Fruit fly (Drosophila melanogaster): Measurements from ENCODE around the gene Pka-R1.

Gene Pka-R1

dm6 chr3L:20826950-20827910 is 11.3 kb downstream of the Pka-R1 start (continued):
- TF ChIP-seq svp (GFP tag) (peak; percentile 84), CG3919 (GFP tag; optimal IDR thresholded peaks at IDR 0.05) (no peak), dsx (GFP tag; optimal IDR thresholded peaks at IDR 0.05; ENCODE audit: poor library complexity, severe bottlenecking) (no peak), dac (GFP tag; optimal IDR thresholded peaks at IDR 0.05) (no peak), fkh (GFP tag; optimal IDR thresholded peaks at IDR 0.05) (no peak), CG16779 (tag; optimal IDR thresholded peaks at IDR 0.05) (no peak), esn (GFP tag; optimal IDR thresholded peaks at IDR 0.05) (peak; percentile 59), CG4318 (GFP tag; optimal IDR thresholded peaks at IDR 0.05) (no peak), fd85E (GFP tag; optimal IDR thresholded peaks at IDR 0.05) (no peak), Sox14 (GFP tag; optimal IDR thresholded peaks at IDR 0.05) (no peak), spab (GFP tag; optimal IDR thresholded peaks at IDR 0.05) (no peak), Smox (GFP tag; optimal IDR thresholded peaks at IDR 0.05) (no peak), Eip75B (GFP tag; optimal IDR thresholded peaks at IDR 0.05) (no peak)

dm6 chr3L:20827962-20828361 is 12.0 kb downstream of the Pka-R1 start:
- no peak for TF ChIP-seq CG11902 (GFP tag; optimal IDR thresholded peaks at IDR 0.05)

- TF ChIP-seq dsx (GFP tag; optimal IDR thresholded peaks at IDR 0.05; ENCODE audit: poor library complexity, severe bottlenecking): no peak
- TF ChIP-seq CG1621 (tag; optimal IDR thresholded peaks at IDR 0.05): no peak
- TF ChIP-seq net (GFP tag; optimal IDR thresholded peaks at IDR 0.05): no peak
- peak; percentile 47 for TF ChIP-seq vri (GFP tag; optimal IDR thresholded peaks at IDR 0.05)
- TF ChIP-seq CG16779 (tag; optimal IDR thresholded peaks at IDR 0.05): no peak
- no peak for TF ChIP-seq fkh (GFP tag; optimal IDR thresholded peaks at IDR 0.05)
- TF ChIP-seq spab (GFP tag; optimal IDR thresholded peaks at IDR 0.05): no peak
These were observed 14.4 kb downstream of the Pka-R1 start for dm6 chr3L:20830361-20830760.

dm6 chr3L:20834150-20834549 is 18.2 kb downstream of the Pka-R1 start:
- TF ChIP-seq Hr39 (GFP tag; optimal IDR thresholded peaks at IDR 0.05) (no peak), Eip78C (GFP tag) (peak; percentile 29)

dm6 chr3L:20835882-20836281 is 20.0 kb downstream of the Pka-R1 start, which contains the start of gene CG3288:
Gene CG3288, plus strand, starts transcription at chr3L:20836182.
- no peak for TF ChIP-seq CG11902 (GFP tag; optimal IDR thresholded peaks at IDR 0.05)
- TF ChIP-seq topi (GFP tag; optimal IDR thresholded peaks at IDR 0.05): no peak

- no peak for TF ChIP-seq CG3919 (GFP tag; optimal IDR thresholded peaks at IDR 0.05)
- peak; percentile 15 for TF ChIP-seq fkh (GFP tag; optimal IDR thresholded peaks at IDR 0.05)
- no peak for TF ChIP-seq CG1621 (tag; optimal IDR thresholded peaks at IDR 0.05)
- peak; percentile 2 for TF ChIP-seq cyc (GFP tag; optimal IDR thresholded peaks at IDR 0.05)
- TF ChIP-seq CG6792 (GFP tag; optimal IDR thresholded peaks at IDR 0.05): peak; percentile 13
- TF ChIP-seq CG15336 (GFP tag; IDR thresholded peaks at IDR 0.05): no peak
- TF ChIP-seq fd59A (GFP tag; optimal IDR thresholded peaks at IDR 0.05): no peak
- TF ChIP-seq topi (GFP tag; optimal IDR thresholded peaks at IDR 0.05): peak; percentile 9
- TF ChIP-seq Sox102F (GFP tag; optimal IDR thresholded peaks at IDR 0.05): no peak
- no peak for TF ChIP-seq ss (GFP tag; optimal IDR thresholded peaks at IDR 0.05)
- peak; percentile 15 for TF ChIP-seq Met (GFP tag; optimal IDR thresholded peaks at IDR 0.05)
- TF ChIP-seq fd85E (GFP tag; optimal IDR thresholded peaks at IDR 0.05): no peak
- no peak for TF ChIP-seq Hr4 (GFP tag; optimal IDR thresholded peaks at IDR 0.05)
- no peak for TF ChIP-seq Ets96B (tag; optimal IDR thresholded peaks at IDR 0.05)
- no peak for TF ChIP-seq CG11294 (GFP tag; IDR thresholded peaks at IDR 0.05)
- peak; percentile 47 for TF ChIP-seq Hr39 (GFP tag; optimal IDR thresholded peaks at IDR 0.05)
- no peak for TF ChIP-seq Gug (GFP tag; IDR thresholded peaks at IDR 0.05)
- peak; percentile 0 for TF ChIP-seq CG8319 (GFP tag; optimal IDR thresholded peaks at IDR 0.05)
- TF ChIP-seq spab (GFP tag; optimal IDR thresholded peaks at IDR 0.05): no peak
- TF ChIP-seq CG8119 (GFP tag; IDR thresholded peaks at IDR 0.05): no peak
- peak; percentile 29 for TF ChIP-seq Eip75B (GFP tag; optimal IDR thresholded peaks at IDR 0.05)
- no peak for TF ChIP-seq CG11762 (GFP tag; optimal IDR thresholded peaks at IDR 0.05; ENCODE audit: insufficient read depth)
- TF ChIP-seq lz (GFP tag; optimal IDR thresholded peaks at IDR 0.05): peak; percentile 19
- TF ChIP-seq Eip78C (GFP tag): peak; percentile 48
- peak; percentile 4 for TF ChIP-seq acj6 (GFP tag; optimal IDR thresholded peaks at IDR 0.05)
- no peak for TF ChIP-seq Hr38 (GFP tag; optimal IDR thresholded peaks at IDR 0.05)
- TF ChIP-seq esn (GFP tag; optimal IDR thresholded peaks at IDR 0.05): peak; percentile 56
These were observed 21.3 kb downstream of the Pka-R1 start, which contains the start of gene CG13255 for dm6 chr3L:20837040-20837830. Gene CG13255, plus strand, starts transcription at chr3L:20837488.
